Worm (Caenorhabditis elegans) whole organism, late embryonic: ENCODE measurements around the gene C02H6.1.

ENCODE experiments used
- C38D4.7 ChIP-seq: fragments of 200-800 bp; sonication (Bioruptor generic); optimal IDR thresholded peaks from 2 replicates; lab custom pipeline; 2018; ENCODE audit warnings: mild to moderate bottlenecking, missing genetic modification characterization, moderate library complexity, missing compliant biosample characterization
- F13H6.1 ChIP-seq: sonication (generic microtip); optimal IDR thresholded peaks from 2 replicates; lab custom pipeline; 2016; ENCODE audit warnings: missing genetic modification characterization, missing compliant biosample characterization
- K02D7.2 ChIP-seq: sonication (generic microtip); optimal IDR thresholded peaks from 2 replicates; lab custom pipeline; 2017; ENCODE audit warnings: mild to moderate bottlenecking, missing genetic modification characterization, missing compliant biosample characterization
- K09A11.1 ChIP-seq: sonication (generic microtip); optimal IDR thresholded peaks from 2 replicates; lab custom pipeline; 2017; ENCODE audit warnings: antibody characterized with exemption, mild to moderate bottlenecking, missing genetic modification characterization, missing compliant biosample characterization; ENCODE audit not compliant: insufficient read depth
- T23F11.4 ChIP-seq: fragments of 200-800 bp; sonication (Bioruptor generic); optimal IDR thresholded peaks from 2 replicates; lab custom pipeline; 2018; ENCODE audit warnings: mild to moderate bottlenecking, missing genetic modification characterization, missing compliant biosample characterization
- Y22D7AL.16 ChIP-seq: sonication (generic microtip); optimal IDR thresholded peaks from 2 replicates; lab custom pipeline; 2016; ENCODE audit warnings: missing genetic modification characterization, missing compliant biosample characterization
- ama-1 ChIP-seq: fragments of 150-350 bp; optimal IDR thresholded peaks from 2 replicates; lab custom pipeline; 2014
- ceh-2 ChIP-seq: sonication (generic microtip); optimal IDR thresholded peaks from 2 replicates; lab custom pipeline; 2016; ENCODE audit warnings: missing genotype, missing genetic modification characterization, missing compliant biosample characterization
- ceh-30 ChIP-seq: fragments of 150-350 bp; optimal IDR thresholded peaks from 2 replicates; lab custom pipeline; 2014; ENCODE audit warnings: missing biosample characterization, missing genetic modification characterization
- ceh-31 ChIP-seq: sonication (generic microtip); optimal IDR thresholded peaks from 2 replicates; lab custom pipeline; 2016; ENCODE audit warnings: missing genetic modification characterization, missing compliant biosample characterization
- ceh-34 ChIP-seq: sonication (generic microtip); optimal IDR thresholded peaks from 2 replicates; lab custom pipeline; 2016; ENCODE audit warnings: mild to moderate bottlenecking, missing genetic modification characterization, missing compliant biosample characterization
- ceh-48 ChIP-seq: sonication (generic microtip); optimal IDR thresholded peaks from 2 replicates; lab custom pipeline; 2016; ENCODE audit warnings: missing genetic modification characterization, inconsistent platforms, missing compliant biosample characterization
- ceh-6 ChIP-seq: fragments of 200-800 bp; sonication (Bioruptor generic); optimal IDR thresholded peaks from 2 replicates; lab custom pipeline; 2018; ENCODE audit warnings: mild to moderate bottlenecking, missing genetic modification characterization, missing compliant biosample characterization
- dmd-4 ChIP-seq: sonication (generic microtip); optimal IDR thresholded peaks from 2 replicates; lab custom pipeline; 2016; ENCODE audit warnings: borderline replicate concordance, missing genetic modification characterization, missing compliant biosample characterization
- dve-1 ChIP-seq: sonication (generic microtip); optimal IDR thresholded peaks from 2 replicates; lab custom pipeline; 2017; ENCODE audit warnings: antibody characterized with exemption, mild to moderate bottlenecking, missing genetic modification characterization, missing compliant biosample characterization
- elt-4 ChIP-seq: sonication (generic microtip); optimal IDR thresholded peaks from 2 replicates; lab custom pipeline; 2016; ENCODE audit warnings: missing genetic modification characterization, missing compliant biosample characterization
- ets-4 ChIP-seq: sonication (generic microtip); optimal IDR thresholded peaks from 2 replicates; lab custom pipeline; 2016; ENCODE audit warnings: missing genetic modification characterization, missing compliant biosample characterization
- fkh-10 ChIP-seq: fragments of 150-350 bp; optimal IDR thresholded peaks from 2 replicates; lab custom pipeline; 2014; ENCODE audit warnings: missing biosample characterization, missing genetic modification reagents, missing genetic modification characterization
- hlh-15 ChIP-seq: sonication (generic microtip); optimal IDR thresholded peaks from 2 replicates; lab custom pipeline; 2016; ENCODE audit warnings: missing genetic modification characterization, missing compliant biosample characterization
- hlh-6 ChIP-seq: sonication (generic microtip); optimal IDR thresholded peaks from 2 replicates; lab custom pipeline; 2016; ENCODE audit warnings: missing genotype, missing genetic modification characterization, missing compliant biosample characterization
- lim-6 ChIP-seq: sonication (generic microtip); optimal IDR thresholded peaks from 2 replicates; lab custom pipeline; 2016; ENCODE audit warnings: missing genetic modification characterization, missing compliant biosample characterization
- lin-11 ChIP-seq: fragments of 200-800 bp; sonication (Bioruptor generic); optimal IDR thresholded peaks from 2 replicates; lab custom pipeline; 2018; ENCODE audit warnings: mild to moderate bottlenecking, missing genetic modification characterization, missing compliant biosample characterization
- madf-2 ChIP-seq: sonication (generic microtip); optimal IDR thresholded peaks from 2 replicates; lab custom pipeline; 2017; ENCODE audit warnings: missing genetic modification characterization, missing compliant biosample characterization
- nfya-1 ChIP-seq: sonication (generic microtip); optimal IDR thresholded peaks from 2 replicates; lab custom pipeline; 2017; ENCODE audit warnings: missing genetic modification characterization, mild to moderate bottlenecking, missing compliant biosample characterization, antibody characterized with exemption, moderate library complexity
- nhr-11 ChIP-seq: fragments of 150-350 bp; optimal IDR thresholded peaks from 2 replicates; lab custom pipeline; 2014; ENCODE audit warnings: missing biosample characterization, missing genetic modification characterization
- npax-4 ChIP-seq: sonication (generic microtip); optimal IDR thresholded peaks from 2 replicates; lab custom pipeline; 2016; ENCODE audit warnings: missing genetic modification characterization, missing compliant biosample characterization
- pag-3 ChIP-seq: sonication (generic microtip); optimal IDR thresholded peaks from 2 replicates; lab custom pipeline; 2016; ENCODE audit warnings: missing compliant biosample characterization, missing genetic modification characterization, borderline replicate concordance
- pat-9 ChIP-seq: fragments of 200-800 bp; sonication (Bioruptor generic); optimal IDR thresholded peaks from 2 replicates; lab custom pipeline; 2018; ENCODE audit warnings: mild to moderate bottlenecking, missing genetic modification characterization, moderate library complexity, missing compliant biosample characterization
- pax-1 ChIP-seq: fragments of 150-350 bp; optimal IDR thresholded peaks from 2 replicates; lab custom pipeline; 2014; ENCODE audit warnings: missing biosample characterization, missing genetic modification characterization
- pha-2 ChIP-seq: sonication (generic microtip); optimal IDR thresholded peaks from 2 replicates; lab custom pipeline; 2017; ENCODE audit warnings: mild to moderate bottlenecking, missing genetic modification characterization, missing compliant biosample characterization
- pros-1 ChIP-seq: fragments of 150-350 bp; optimal IDR thresholded peaks from 2 replicates; lab custom pipeline; 2014; ENCODE audit warnings: missing biosample characterization, missing genetic modification reagents, missing genetic modification characterization
- ref-2 ChIP-seq: sonication (generic microtip); optimal IDR thresholded peaks from 2 replicates; lab custom pipeline; 2016; ENCODE audit warnings: missing genetic modification characterization, missing compliant biosample characterization
- sdc-2 ChIP-seq: sonication (generic microtip); optimal IDR thresholded peaks from 2 replicates; lab custom pipeline; 2016; ENCODE audit warnings: missing genotype, missing genetic modification characterization, missing compliant biosample characterization
- unc-42 ChIP-seq: sonication (generic microtip); optimal IDR thresholded peaks from 2 replicates; lab custom pipeline; 2016; ENCODE audit warnings: missing genotype, missing genetic modification characterization, missing compliant biosample characterization
- unc-55 ChIP-seq: sonication (generic microtip); optimal IDR thresholded peaks from 2 replicates; lab custom pipeline; 2017; ENCODE audit warnings: missing biosample characterization, missing genetic modification reagents, missing genetic modification characterization
- unc-86 ChIP-seq: sonication (generic microtip); optimal IDR thresholded peaks from 2 replicates; lab custom pipeline; 2016; ENCODE audit warnings: missing genetic modification characterization, missing compliant biosample characterization
- zip-5 ChIP-seq: sonication (generic microtip); optimal IDR thresholded peaks from 2 replicates; lab custom pipeline; 2016; ENCODE audit warnings: missing genetic modification characterization, missing compliant biosample characterization
- ztf-16 ChIP-seq: sonication (generic microtip); optimal IDR thresholded peaks from 2 replicates; lab custom pipeline; 2017; ENCODE audit warnings: missing genetic modification characterization, missing compliant biosample characterization

The C02H6.1 gene

ce11 chrV:7402355-7402754 lies 12.7 kb upstream of the C02H6.1 start, which contains the start of gene srj-13:
TSS of gene srj-13 (plus strand) at chrV:7402655.
- no peak for TF ChIP-seq T23F11.4 (GFP tag; lab: Kevin White, UChicago)

- TF ChIP-seq zip-5 = no peak
- TF ChIP-seq hlh-15 (tag; lab: Kevin White, UChicago) = no peak
- no peak for TF ChIP-seq dve-1 (tag; lab: Kevin White, UChicago)
- no peak for TF ChIP-seq sdc-2 (tag; lab: Kevin White, UChicago)
- no peak for TF ChIP-seq elt-4 (tag; lab: Kevin White, UChicago)
- TF ChIP-seq pat-9 = no peak
- no peak for TF ChIP-seq ama-1 (lab: Kevin White, UChicago)
- no peak for TF ChIP-seq ref-2 (tag; lab: Kevin White, UChicago)
- TF ChIP-seq dmd-4 (tag; lab: Kevin White, UChicago) = no peak
- no peak for TF ChIP-seq ets-4
- TF ChIP-seq ztf-16 = no peak
- no peak for TF ChIP-seq nfya-1 (tag; lab: Kevin White, UChicago)
- TF ChIP-seq nhr-11 (tag; lab: Kevin White, UChicago) = no peak
- no peak for TF ChIP-seq C38D4.7 (GFP tag; lab: Kevin White, UChicago)
- TF ChIP-seq pros-1 (tag; lab: Kevin White, UChicago) = no peak
- TF ChIP-seq ceh-31 (tag; lab: Kevin White, UChicago) = no peak
- TF ChIP-seq lin-11 (tag; lab: Kevin White, UChicago) = no peak
- TF ChIP-seq pag-3 (tag; lab: Kevin White, UChicago) = no peak
- TF ChIP-seq, all 69 proteins: peak for 0
Measured at ce11 chrV:7400588-7400987, 10.9 kb upstream of the C02H6.1 start, which contains the start of gene srx-60. TSS of gene srx-60 (plus strand) at chrV:7400888.

ce11 chrV:7400095-7400494 lies 10.4 kb upstream of the C02H6.1 start, which contains the start of gene cnc-9:
TSS of gene cnc-9 (minus strand) at chrV:7400195.
- TF ChIP-seq pax-1 (tag; lab: Kevin White, UChicago) = no peak
- TF ChIP-seq hlh-6 (tag; lab: Kevin White, UChicago) = no peak
- no peak for TF ChIP-seq npax-4 (tag; lab: Kevin White, UChicago)
- TF ChIP-seq ceh-2 (tag; lab: Kevin White, UChicago) = no peak
- no peak for TF ChIP-seq fkh-10
- TF ChIP-seq unc-55 (GFP tag; lab: Kevin White, UChicago) = no peak
- TF ChIP-seq pat-9 = no peak
- TF ChIP-seq sdc-2 (tag; lab: Kevin White, UChicago) = no peak

ce11 chrV:7399202-7399601 lies 9.5 kb upstream of the C02H6.1 start, which contains the start of gene gst-41:
TSS of gene gst-41 (minus strand) at chrV:7399302.
- TF ChIP-seq sdc-2 (tag; lab: Kevin White, UChicago) (no peak), unc-55 (GFP tag; lab: Kevin White, UChicago) (no peak), hlh-6 (tag; lab: Kevin White, UChicago) (no peak), madf-2 (tag; lab: Kevin White, UChicago) (no peak), ceh-2 (tag; lab: Kevin White, UChicago) (no peak), lim-6 (tag; lab: Kevin White, UChicago) (no peak), zip-5 (no peak), pax-1 (tag; lab: Kevin White, UChicago) (no peak), pha-2 (tag; lab: Kevin White, UChicago) (no peak)

ce11 chrV:7395359-7395758 lies 5.7 kb upstream of the C02H6.1 start, which contains the start of gene srx-9:
TSS of gene srx-9 (minus strand) at chrV:7395459.
- TF ChIP-seq unc-42 (tag; lab: Kevin White, UChicago) (no peak), F13H6.1 (tag; lab: Kevin White, UChicago) (no peak), ref-2 (tag; lab: Kevin White, UChicago) (no peak), nhr-11 (tag; lab: Kevin White, UChicago) (no peak), ceh-6 (GFP tag; lab: Kevin White, UChicago) (no peak), lim-6 (tag; lab: Kevin White, UChicago) (no peak), ceh-34 (no peak), ztf-16 (no peak), ceh-30 (tag; lab: Kevin White, UChicago) (no peak), npax-4 (tag; lab: Kevin White, UChicago) (no peak), ceh-48 (tag; lab: Kevin White, UChicago) (no peak), Y22D7AL.16 (no peak), pros-1 (tag; lab: Kevin White, UChicago) (no peak), pag-3 (tag; lab: Kevin White, UChicago) (no peak), K02D7.2 (tag; lab: Kevin White, UChicago) (no peak), K09A11.1 (tag; lab: Kevin White, UChicago) (no peak), unc-86 (no peak), hlh-15 (tag; lab: Kevin White, UChicago) (no peak)
